Worm (Caenorhabditis elegans): ENCODE data around the gene nhr-204.

DNA sequence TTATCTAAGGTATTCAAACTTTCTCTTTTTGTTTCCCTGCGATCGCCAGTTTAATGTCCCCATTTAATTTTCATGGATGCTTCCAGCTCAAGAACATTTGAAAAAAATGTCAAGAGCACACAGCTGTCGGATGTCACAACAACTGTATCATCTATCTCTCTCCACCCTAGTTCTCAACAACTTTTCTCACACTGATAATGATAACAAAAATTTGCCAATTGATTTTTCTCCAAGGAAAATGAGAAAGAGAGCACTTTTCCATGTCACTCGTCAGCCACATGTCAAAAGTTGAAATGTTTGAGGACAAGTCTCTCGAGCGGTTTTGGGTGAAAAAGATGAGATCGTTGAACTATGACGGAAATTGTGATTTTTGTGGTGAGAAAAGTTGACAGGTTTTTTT, 22.5 kb upstream of the nhr-204 start:
- no peak for TF ChIP-seq F13C5.2 (tag; optimal IDR thresholded peaks at IDR 0.05)
- no peak for TF ChIP-seq ama-1 (optimal IDR thresholded peaks at IDR 0.05)
- no peak for TF ChIP-seq ets-7 (tag; optimal IDR thresholded peaks at IDR 0.05)
- no peak for TF ChIP-seq tbx-37 (GFP tag; conservative IDR thresholded peaks at IDR 0.05)
- TF ChIP-seq flt-1 (GFP tag; IDR thresholded peaks at IDR 0.05): no peak
- no peak for TF ChIP-seq pes-1 (GFP tag; IDR thresholded peaks at IDR 0.05)
- no peak for TF ChIP-seq hmbx-1 (tag; optimal IDR thresholded peaks at IDR 0.05)
- TF ChIP-seq B0310.2 (tag; optimal IDR thresholded peaks at IDR 0.05): no peak

All from whole organism, early embryonic.